Fruit fly (Drosophila melanogaster) Kc167 (cell line): ENCODE data around the gene CG42866.

Source experiments
- Sin3A ChIP-seq: fragments of >200 bp; optimal IDR thresholded peaks from 2 replicates; lab custom pipeline; 2018; ENCODE audit warnings: missing external identifiers
- h ChIP-seq: fragments of >200 bp; optimal IDR thresholded peaks from 3 replicates; lab custom pipeline; 2018; ENCODE audit warnings: missing external identifiers
- insv ChIP-seq: fragments of >200 bp; optimal IDR thresholded peaks from 3 replicates; lab custom pipeline; 2018; ENCODE audit warnings: missing external identifiers
- psq ChIP-seq: fragments of >200 bp; optimal IDR thresholded peaks from 2 replicates; lab custom pipeline; 2017; ENCODE audit warnings: missing external identifiers

- no peak for TF ChIP-seq h (lab: Kevin White, UChicago)
- TF ChIP-seq psq (lab: Kevin White, UChicago), result no peak
- no peak for TF ChIP-seq Sin3A (lab: Kevin White, UChicago)
- TF ChIP-seq insv (lab: Kevin White, UChicago), result no peak
These were observed 44.5 kb downstream of the CG42866 start for dm6 chr2L:19916982-19917381.
